Fruit fly (Drosophila melanogaster): ENCODE results near the gene Acsf3.

The Acsf3 gene

dm6 chrX:7319053-7319702 is 9.7 kb upstream of the Acsf3 start (continued):
- peak; percentile 75 for TF ChIP-seq gcm (GFP tag; optimal IDR thresholded peaks at IDR 0.05)
- no peak for TF ChIP-seq Dip2 (GFP tag; IDR thresholded peaks at IDR 0.05)
- TF ChIP-seq CG31224 (GFP tag; IDR thresholded peaks at IDR 0.05), result no peak
- peak; percentile 74 for TF ChIP-seq jing (GFP tag; optimal IDR thresholded peaks at IDR 0.05)
- no peak for TF ChIP-seq Ada2b (GFP tag; IDR thresholded peaks at IDR 0.05)
- peak; percentile 89 for TF ChIP-seq CG33557 (GFP tag; optimal IDR thresholded peaks at IDR 0.05)
- TF ChIP-seq fru (optimal IDR thresholded peaks at IDR 0.05), result no peak
- no peak for TF ChIP-seq CG1647 (GFP tag; optimal IDR thresholded peaks at IDR 0.05)
- peak; percentile 67 for TF ChIP-seq CG9437 (GFP tag; optimal IDR thresholded peaks at IDR 0.05)
- peak; percentile 51; the same call in 1 of the 3 replicates for TF ChIP-seq CG2889 (GFP tag; IDR thresholded peaks at IDR 0.05)
- no peak for TF ChIP-seq CG16813 (GFP tag; IDR thresholded peaks at IDR 0.05; ENCODE audit: partially characterized antibody)
- TF ChIP-seq Ravus (GFP tag; IDR thresholded peaks at IDR 0.05), result no peak
- peak; percentile 68 for TF ChIP-seq bcd (GFP tag; optimal IDR thresholded peaks at IDR 0.05)
- TF ChIP-seq Dfd (GFP tag; optimal IDR thresholded peaks at IDR 0.05), result no peak
- no peak for TF ChIP-seq CG2129 (GFP tag; IDR thresholded peaks at IDR 0.05; ENCODE audit: partially characterized antibody)
- TF ChIP-seq CG6175 (GFP tag; IDR thresholded peaks at IDR 0.05), result no peak
- TF ChIP-seq HLH3B (GFP tag; IDR thresholded peaks at IDR 0.05), result peak; percentile 49; the same call in 1 of the 2 replicates
- TF ChIP-seq CG1024 (GFP tag; IDR thresholded peaks at IDR 0.05), result no peak
- peak; percentile 65 for TF ChIP-seq twi (tag; optimal IDR thresholded peaks at IDR 0.05)
- peak; percentile 88 for TF ChIP-seq CG15696 (tag; optimal IDR thresholded peaks at IDR 0.05)
- TF ChIP-seq ci (GFP tag; IDR thresholded peaks at IDR 0.05), result peak; percentile 74; the same call in 2 of the 3 replicates
- TF ChIP-seq HLH54F (GFP tag; optimal IDR thresholded peaks at IDR 0.05), result peak; percentile 35
- no peak for TF ChIP-seq Nf-YA (GFP tag; IDR thresholded peaks at IDR 0.05)
- peak; percentile 73 for TF ChIP-seq CG8089 (GFP tag; optimal IDR thresholded peaks at IDR 0.05)
- peak; percentile 32 to 94 for TF ChIP-seq bsh (GFP tag; optimal IDR thresholded peaks at IDR 0.05)
- TF ChIP-seq unpg (GFP tag; optimal IDR thresholded peaks at IDR 0.05), result peak; percentile 84
- TF ChIP-seq seq (GFP tag; IDR thresholded peaks at IDR 0.05), result no peak
- peak; percentile 84 for TF ChIP-seq CG30403 (GFP tag; optimal IDR thresholded peaks at IDR 0.05)
- no peak for TF ChIP-seq gro (GFP tag; optimal IDR thresholded peaks at IDR 0.05)
- no peak for TF ChIP-seq insv (GFP tag; optimal IDR thresholded peaks at IDR 0.05)
- peak; percentile 56 for TF ChIP-seq CG10462 (GFP tag; optimal IDR thresholded peaks at IDR 0.05)
- peak; percentile 38; the same call in 1 of the 2 replicates for TF ChIP-seq Awh (GFP tag; IDR thresholded peaks at IDR 0.05)
- peak; percentile 50 for TF ChIP-seq CG15269 (tag; optimal IDR thresholded peaks at IDR 0.05)
- TF ChIP-seq otp (GFP tag; IDR thresholded peaks at IDR 0.05), result 0 out of 3 replicates have a peak, but pooled peaks have one; percentile 41
- TF ChIP-seq Jarid2 (GFP tag; optimal IDR thresholded peaks at IDR 0.05), result peak; percentile 33
- peak; percentile 64 for TF ChIP-seq ind (GFP tag; optimal IDR thresholded peaks at IDR 0.05)
- TF ChIP-seq MBD-R2 (GFP tag; IDR thresholded peaks at IDR 0.05), result no peak
- TF ChIP-seq Aef1 (GFP tag; IDR thresholded peaks at IDR 0.05), result no peak
- no peak for TF ChIP-seq ERR (GFP tag; optimal IDR thresholded peaks at IDR 0.05)
- no peak for TF ChIP-seq corto (GFP tag; optimal IDR thresholded peaks at IDR 0.05)
- TF ChIP-seq Scr (GFP tag; IDR thresholded peaks at IDR 0.05; ENCODE audit: partially characterized antibody), result no peak
- peak; percentile 74 for TF ChIP-seq CG6689 (GFP tag; IDR thresholded peaks at IDR 0.05)
- TF ChIP-seq trh (GFP tag; optimal IDR thresholded peaks at IDR 0.05), result peak; percentile 52
- peak; percentile 71 to 81 for TF ChIP-seq Pdp1 (GFP tag; optimal IDR thresholded peaks at IDR 0.05)
- TF ChIP-seq Bteb2 (GFP tag; optimal IDR thresholded peaks at IDR 0.05), result no peak
- peak; percentile 64 for TF ChIP-seq CG17186 (GFP tag; optimal IDR thresholded peaks at IDR 0.05)
- no peak for TF ChIP-seq CG14965 (GFP tag; optimal IDR thresholded peaks at IDR 0.05; ENCODE audit: borderline replicate concordance)
- TF ChIP-seq kni (GFP tag; optimal IDR thresholded peaks at IDR 0.05), result no peak
- no peak for TF ChIP-seq CG8478 (optimal IDR thresholded peaks at IDR 0.05)
- peak; percentile 60; the same call in 2 of the 3 replicates for TF ChIP-seq CG34422 (GFP tag; IDR thresholded peaks at IDR 0.05)
- peak; percentile 69 for TF ChIP-seq CG3407 (GFP tag; optimal IDR thresholded peaks at IDR 0.05)
